Worm (Caenorhabditis elegans): ENCODE results near the gene F49C12.7.
A peak's percentile ranks its signal among the peaks of the same experiment; 100 is the strongest.
"Not testable (repeated sequence)": the region's sequence is repeated elsewhere in the genome, so short reads cannot be mapped to it uniquely, and the experiment has no call there.

F49C12.7 gene

DNA sequence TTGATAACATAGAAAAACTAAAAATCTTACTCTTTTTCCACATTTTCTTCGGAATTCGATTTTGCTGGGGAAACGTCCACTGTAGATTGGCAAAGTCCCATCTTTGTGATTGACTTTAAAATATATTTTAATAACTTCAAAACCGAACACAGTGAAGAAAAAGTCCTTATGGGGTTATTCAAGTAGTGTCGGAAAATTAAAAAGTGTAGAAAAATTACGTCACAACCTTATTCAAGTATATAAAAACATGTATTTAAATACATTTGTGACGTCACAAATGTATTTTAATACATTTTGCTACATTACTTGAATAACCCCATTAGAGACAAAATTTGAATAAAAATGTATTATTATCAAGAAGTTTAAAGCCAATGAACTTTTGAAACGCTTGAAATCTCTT lies at the start of gene F49C12.7:
F49C12.7 (minus strand) TSS at position 101 of the 400 bp plus-strand sequence.
- not testable (repeated sequence) for TF ChIP-seq T23F11.4 (GFP tag; optimal IDR thresholded peaks at IDR 0.05); odd-2 (tag; optimal IDR thresholded peaks at IDR 0.05); C38D4.7 (GFP tag; optimal IDR thresholded peaks at IDR 0.05)

DNA sequence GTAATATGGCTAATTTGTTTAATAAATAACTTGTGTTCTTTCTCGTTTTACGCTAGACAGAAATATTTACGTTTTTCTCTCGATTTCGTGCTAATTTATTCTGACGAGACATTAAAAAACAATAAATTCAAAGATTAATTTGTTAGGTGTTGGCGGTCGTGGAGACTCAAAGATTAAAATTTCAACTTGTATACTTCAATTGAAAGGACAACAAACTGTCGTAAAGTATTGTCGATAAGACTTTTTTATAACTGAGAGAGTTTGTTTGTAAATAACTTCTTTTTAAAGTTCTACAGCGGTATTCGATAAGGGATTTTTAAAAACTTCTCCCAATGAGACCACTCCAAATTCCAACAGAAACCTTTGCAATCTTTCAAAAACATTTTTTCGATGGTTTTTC lies 41.0 kb upstream of the F49C12.7 start:
- TF ChIP-seq C08G9.2 (tag; optimal IDR thresholded peaks at IDR 0.05) (no peak), ceh-34 (tag; optimal IDR thresholded peaks at IDR 0.05) (no peak), hlh-8 (tag; optimal IDR thresholded peaks at IDR 0.05) (no peak)

DNA sequence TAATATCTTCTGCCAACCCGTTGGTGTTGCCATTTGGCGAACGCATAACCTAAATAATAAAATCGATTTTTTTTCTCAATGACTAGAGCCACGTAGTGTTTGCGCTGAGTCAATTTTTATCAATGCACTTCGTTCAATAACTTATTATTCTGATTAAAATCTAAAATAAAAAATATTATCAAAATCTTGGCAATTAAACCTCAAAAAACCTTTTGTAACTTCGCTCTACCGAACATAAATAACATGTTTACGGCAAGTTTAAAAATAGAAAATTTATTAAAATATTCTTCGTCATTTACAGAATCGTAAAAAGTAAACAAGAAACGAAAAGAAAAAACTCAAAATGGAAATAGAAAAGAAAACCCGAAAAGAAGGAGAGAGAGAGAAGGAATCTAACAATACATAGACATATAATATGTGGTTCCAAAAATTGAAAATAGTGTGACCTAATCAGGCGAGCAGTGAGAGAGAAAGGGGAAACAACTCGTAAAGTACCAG lies 30.4 kb upstream of the F49C12.7 start, which contains the start of gene pigc-1:
pigc-1 (minus strand) TSS at position 51 of the 498 bp plus-strand sequence.
- peak; percentile 8 for TF ChIP-seq unc-42 (tag; optimal IDR thresholded peaks at IDR 0.05)
- no peak for TF ChIP-seq madf-2 (tag; optimal IDR thresholded peaks at IDR 0.05)

DNA sequence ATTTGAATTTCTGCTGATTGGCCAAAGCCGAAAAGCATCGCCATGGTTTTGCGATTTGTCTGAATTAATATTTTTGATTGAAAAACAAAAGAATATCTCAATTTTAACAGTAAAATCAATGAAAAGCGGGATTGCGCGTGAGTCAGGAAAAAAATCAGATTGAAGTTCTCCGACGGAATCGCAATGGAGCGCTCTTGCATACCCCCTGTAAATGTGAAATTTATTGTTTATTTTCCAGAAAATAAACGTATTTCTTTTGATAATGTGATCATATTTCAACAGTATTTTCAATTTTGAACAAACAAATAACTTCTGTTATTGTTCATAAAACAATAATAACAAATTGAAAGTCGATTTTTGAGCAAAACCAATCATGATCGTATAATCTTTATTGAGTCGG lies 28.9 kb upstream of the F49C12.7 start, which contains the start of gene vps-26:
vps-26 (minus strand) TSS at position 200 of the 400 bp plus-strand sequence.
- TF ChIP-seq ceh-48 (tag; optimal IDR thresholded peaks at IDR 0.05): no peak
- no peak for TF ChIP-seq fax-1 (tag; optimal IDR thresholded peaks at IDR 0.05)
- TF ChIP-seq hlh-15 (tag; optimal IDR thresholded peaks at IDR 0.05): no peak
- TF ChIP-seq ets-4 (tag; optimal IDR thresholded peaks at IDR 0.05): no peak
- no peak for TF ChIP-seq unc-42 (tag; optimal IDR thresholded peaks at IDR 0.05)

DNA sequence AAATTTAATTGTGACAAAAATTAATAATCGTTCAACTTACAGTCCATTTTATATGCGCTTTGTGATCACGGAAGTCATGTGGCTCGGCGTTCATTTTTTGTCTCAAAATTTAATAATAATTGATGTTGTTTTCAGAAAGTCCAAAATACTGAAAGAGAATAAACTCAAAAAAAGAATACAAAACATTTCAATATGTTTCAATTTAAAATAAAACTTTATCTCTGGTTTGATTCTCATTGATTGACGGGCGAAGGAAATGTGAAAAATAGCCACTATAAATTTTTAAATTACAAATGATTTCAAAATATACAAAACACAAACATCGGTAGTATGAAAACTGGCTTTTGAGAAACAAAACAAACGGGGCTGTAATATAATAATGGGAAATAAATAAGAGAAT lies 26.5 kb upstream of the F49C12.7 start, which contains the start of gene T20D3.6:
T20D3.6 (minus strand) TSS at position 101 of the 400 bp plus-strand sequence.
- TF ChIP-seq mec-3 (tag; optimal IDR thresholded peaks at IDR 0.05; ENCODE audit: borderline replicate concordance) (no peak), C38D4.7 (GFP tag; optimal IDR thresholded peaks at IDR 0.05) (no peak), unc-3 (GFP tag; conservative IDR thresholded peaks at IDR 0.05) (no peak), unc-3 (tag; optimal IDR thresholded peaks at IDR 0.05) (no peak), zip-5 (tag; optimal IDR thresholded peaks at IDR 0.05) (no peak), ceh-14 (tag; optimal IDR thresholded peaks at IDR 0.05) (no peak), ceh-19 (GFP tag; optimal IDR thresholded peaks at IDR 0.05) (no peak), ceh-31 (tag; optimal IDR thresholded peaks at IDR 0.05) (no peak), ceh-2 (tag; optimal IDR thresholded peaks at IDR 0.05) (no peak), nfya-1 (tag; optimal IDR thresholded peaks at IDR 0.05) (no peak), hlh-15 (tag; optimal IDR thresholded peaks at IDR 0.05) (no peak), ahr-1 (tag; optimal IDR thresholded peaks at IDR 0.05) (no peak), madf-2 (tag; optimal IDR thresholded peaks at IDR 0.05) (no peak), ttx-3 (tag; optimal IDR thresholded peaks at IDR 0.05) (no peak), ceh-30 (tag; optimal IDR thresholded peaks at IDR 0.05) (no peak), ceh-34 (tag; optimal IDR thresholded peaks at IDR 0.05) (no peak), ets-4 (tag; optimal IDR thresholded peaks at IDR 0.05) (no peak), ceh-48 (tag; optimal IDR thresholded peaks at IDR 0.05) (no peak), C08G9.2 (tag; optimal IDR thresholded peaks at IDR 0.05) (no peak)

DNA sequence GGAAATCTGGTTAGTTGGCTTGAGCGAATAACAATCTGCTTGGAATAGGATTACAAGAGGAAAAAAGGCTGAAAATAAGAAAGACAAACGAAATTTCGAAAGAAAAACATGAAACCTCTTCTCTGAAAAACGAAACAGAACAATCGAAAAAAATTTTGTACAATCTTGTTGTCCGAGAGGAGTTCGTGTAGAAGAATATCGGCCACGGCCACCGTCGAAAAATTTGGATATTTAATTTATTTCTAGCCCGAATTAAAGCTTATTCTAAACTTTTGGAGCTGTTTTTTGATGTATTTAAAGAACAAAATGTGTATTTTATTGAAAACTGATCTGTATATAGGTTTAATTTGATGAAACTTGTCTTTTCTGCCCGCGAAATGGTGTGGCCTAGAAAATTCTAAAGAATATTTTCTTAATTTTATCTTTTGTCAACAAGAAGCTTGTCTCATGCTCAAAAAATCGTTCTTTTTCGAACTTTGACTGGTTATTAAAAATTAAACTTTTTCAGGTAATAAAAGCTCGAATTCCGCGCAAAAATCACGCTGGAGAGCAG lies 23.9 kb upstream of the F49C12.7 start, which contains the start of gene T20D3.5:
T20D3.5 (plus strand) TSS at position 503 of the 553 bp plus-strand sequence.
- TF ChIP-seq tbx-2 (tag; optimal IDR thresholded peaks at IDR 0.05) (peak; percentile 7), elt-2 (tag; optimal IDR thresholded peaks at IDR 0.05) (no peak), ceh-24 (tag; optimal IDR thresholded peaks at IDR 0.05) (no peak), ceh-48 (tag; optimal IDR thresholded peaks at IDR 0.05) (no peak), ceh-34 (tag; optimal IDR thresholded peaks at IDR 0.05) (no peak), pha-4 (tag; optimal IDR thresholded peaks at IDR 0.05) (no peak), C38D4.7 (GFP tag; optimal IDR thresholded peaks at IDR 0.05) (no peak), ceh-2 (tag; optimal IDR thresholded peaks at IDR 0.05) (peak; percentile 7), fkh-10 (GFP tag; optimal IDR thresholded peaks at IDR 0.05) (no peak), ceh-22 (tag; optimal IDR thresholded peaks at IDR 0.05) (no peak), lim-6 (tag; optimal IDR thresholded peaks at IDR 0.05) (no peak), hlh-30 (tag; optimal IDR thresholded peaks at IDR 0.05; ENCODE audit: insufficient read depth) (no peak), ceh-9 (tag; optimal IDR thresholded peaks at IDR 0.05) (no peak), unc-55 (GFP tag; optimal IDR thresholded peaks at IDR 0.05) (no peak), hlh-6 (tag; optimal IDR thresholded peaks at IDR 0.05) (no peak)
